Fruit fly (Drosophila melanogaster): ENCODE measurements around the gene Arl5.

- TF ChIP-seq Hr83 (GFP tag; optimal IDR thresholded peaks at IDR 0.05; ENCODE audit: poor library complexity, severe bottlenecking) (peak; percentile 30), psq (GFP tag; optimal IDR thresholded peaks at IDR 0.05) (peak; percentile 82), pan (optimal IDR thresholded peaks at IDR 0.05) (no peak), Myc (optimal IDR thresholded peaks at IDR 0.05) (no peak), h (GFP tag; optimal IDR thresholded peaks at IDR 0.05) (peak; percentile 85), Hnf4 (GFP tag; optimal IDR thresholded peaks at IDR 0.05) (peak; percentile 89), Sp1 (GFP tag; optimal IDR thresholded peaks at IDR 0.05) (peak; percentile 55), Abd-B (GFP tag; optimal IDR thresholded peaks at IDR 0.05) (no peak), lola (GFP tag; optimal IDR thresholded peaks at IDR 0.05) (no peak), brk (GFP tag; optimal IDR thresholded peaks at IDR 0.05) (peak; percentile 89), OdsH (GFP tag; optimal IDR thresholded peaks at IDR 0.05) (peak; percentile 84), tai (GFP tag; optimal IDR thresholded peaks at IDR 0.05) (no peak), CG9705 (GFP tag; optimal IDR thresholded peaks at IDR 0.05) (no peak)
Measured at dm6 chr3L:8299224-8300130, at the start of gene Arl5, which contains the start of gene CG13671.

Data from whole organism, wandering third instar larva.